Worm (Caenorhabditis elegans) whole organism, late embryonic: ENCODE results near the gene mec-18.

Experiments
- ceh-31 ChIP-seq: sonication (generic microtip); optimal IDR thresholded peaks from 2 replicates; lab custom pipeline; 2016; ENCODE audit warnings: missing genetic modification characterization, missing compliant biosample characterization
- eyg-1 ChIP-seq: sonication (generic microtip); optimal IDR thresholded peaks from 2 replicates; lab custom pipeline; 2016; ENCODE audit warnings: missing genotype, missing genetic modification characterization, missing compliant biosample characterization
- mec-3 ChIP-seq: sonication (generic microtip); optimal IDR thresholded peaks from 2 replicates; lab custom pipeline; 2016; ENCODE audit warnings: borderline replicate concordance, missing genetic modification characterization, missing compliant biosample characterization
- pax-1 ChIP-seq: fragments of 150-350 bp; optimal IDR thresholded peaks from 2 replicates; lab custom pipeline; 2014; ENCODE audit warnings: missing biosample characterization, missing genetic modification characterization
- pqm-1 ChIP-seq: sonication (generic microtip); optimal IDR thresholded peaks from 2 replicates; lab custom pipeline; 2016; ENCODE audit warnings: missing genetic modification characterization, missing compliant biosample characterization
- ref-2 ChIP-seq: sonication (generic microtip); optimal IDR thresholded peaks from 2 replicates; lab custom pipeline; 2016; ENCODE audit warnings: missing genetic modification characterization, missing compliant biosample characterization

- no peak for TF ChIP-seq ref-2 (tag; lab: Kevin White, UChicago)
- no peak for TF ChIP-seq ceh-31 (tag; lab: Kevin White, UChicago)
- TF ChIP-seq pqm-1 (tag; lab: Kevin White, UChicago), result no peak
- TF ChIP-seq mec-3 (tag; lab: Kevin White, UChicago), result no peak
- TF ChIP-seq eyg-1 (tag; lab: Kevin White, UChicago), result no peak
- no peak for TF ChIP-seq pax-1
Observed at ce11 chrX:4303200-4303599, 29.2 kb upstream of the mec-18 start.
